Fruit fly (Drosophila melanogaster) whole organism, embryonic: Measurements from ENCODE around the gene Zir.

ENCODE experiments used
- B-H2 ChIP-seq: fragments of 200-800 bp; sonication (Bioruptor generic); optimal IDR thresholded peaks from 2 replicates; lab custom pipeline; 2018; ENCODE audit warnings: missing biosample characterization, mild to moderate bottlenecking, missing genetic modification characterization
- Bteb2 ChIP-seq: fragments of 200-800 bp; sonication (Bioruptor generic); optimal IDR thresholded peaks from 2 replicates; lab custom pipeline; 2016; ENCODE audit warnings: missing biosample characterization, missing genetic modification characterization
- CG10321 ChIP-seq: fragments of 200-800 bp; sonication (Bioruptor generic); IDR thresholded peaks from 2 replicates; pipeline ENCODE4 v1.3.6; 2022; ENCODE audit warnings: missing biosample characterization, missing genetic modification characterization
- CG10543 ChIP-seq: fragments of 200-800 bp; sonication (Bioruptor generic); optimal IDR thresholded peaks from 3 replicates; lab custom pipeline; 2017; ENCODE audit warnings: missing biosample characterization, mild to moderate bottlenecking, missing genetic modification characterization, moderate library complexity
- CG10654 ChIP-seq: fragments of 200-800 bp; sonication (Bioruptor generic); optimal IDR thresholded peaks from 2 replicates; lab custom pipeline; 2016; ENCODE audit warnings: missing biosample characterization, missing genetic modification characterization
- CG10959 ChIP-seq: fragments of 200-800 bp; sonication (Bioruptor generic); IDR thresholded peaks from 2 replicates; pipeline ENCODE4 v1.3.6; 2022; ENCODE audit warnings: missing biosample characterization, missing genetic modification characterization
- CG11085 ChIP-seq: fragments of 200-800 bp; sonication (Bioruptor generic); IDR thresholded peaks from 2 replicates; pipeline ENCODE4 v1.3.6; 2022; ENCODE audit warnings: missing biosample characterization, missing genetic modification characterization
- CG12104 ChIP-seq: fragments of 200-800 bp; sonication (Bioruptor generic); optimal IDR thresholded peaks from 3 replicates; lab custom pipeline; 2016; ENCODE audit warnings: missing biosample characterization, missing genetic modification characterization
- CG12744 ChIP-seq: fragments of 200-800 bp; sonication (Bioruptor generic); optimal IDR thresholded peaks from 2 replicates; lab custom pipeline; 2016; ENCODE audit warnings: missing biosample characterization, missing genetic modification characterization
- CG13296 ChIP-seq: fragments of 200-800 bp; sonication (Bioruptor generic); optimal IDR thresholded peaks from 3 replicates; lab custom pipeline; 2018; ENCODE audit warnings: missing biosample characterization, mild to moderate bottlenecking, missing genetic modification characterization
- CG13894 ChIP-seq: fragments of 200-800 bp; sonication (Bioruptor generic); optimal IDR thresholded peaks from 3 replicates; lab custom pipeline; 2018; ENCODE audit warnings: missing biosample characterization, mild to moderate bottlenecking, missing genetic modification characterization, moderate library complexity
- CG14014 ChIP-seq: fragments of 200-800 bp; sonication (Bioruptor generic); IDR thresholded peaks from 2 replicates; pipeline ENCODE4 v1.3.6; 2022; ENCODE audit warnings: missing biosample characterization, missing genetic modification characterization
- CG15011 ChIP-seq: fragments of 200-800 bp; sonication (Bioruptor generic); optimal IDR thresholded peaks from 3 replicates; lab custom pipeline; 2018; ENCODE audit warnings: missing biosample characterization, mild to moderate bottlenecking, missing genetic modification characterization
- CG15269 ChIP-seq: fragments of 200-800 bp; sonication (Bioruptor generic); optimal IDR thresholded peaks from 2 replicates; lab custom pipeline; 2018; ENCODE audit warnings: missing biosample characterization, mild to moderate bottlenecking, missing genetic modification characterization, moderate library complexity
- CG15514 ChIP-seq: fragments of 200-800 bp; sonication (Bioruptor generic); optimal IDR thresholded peaks from 3 replicates; lab custom pipeline; 2017; ENCODE audit warnings: missing biosample characterization, missing genetic modification characterization, mild to moderate bottlenecking, moderate library complexity, missing genetic modification reagents
- CG15601 ChIP-seq: fragments of 200-800 bp; sonication (Bioruptor generic); optimal IDR thresholded peaks from 3 replicates; lab custom pipeline; 2019; ENCODE audit warnings: missing biosample characterization, mild to moderate bottlenecking, missing genetic modification characterization, moderate library complexity
- CG15696 ChIP-seq: fragments of 200-800 bp; sonication (Bioruptor generic); optimal IDR thresholded peaks from 2 replicates; lab custom pipeline; 2019; ENCODE audit warnings: missing biosample characterization, mild to moderate bottlenecking, missing genetic modification characterization, moderate library complexity
- CG17186 ChIP-seq: fragments of 200-800 bp; sonication (Bioruptor generic); optimal IDR thresholded peaks from 3 replicates; lab custom pipeline; 2017; ENCODE audit warnings: missing biosample characterization, missing genetic modification reagents, missing genetic modification characterization
- CG2202 ChIP-seq: fragments of 200-800 bp; sonication (Bioruptor generic); optimal IDR thresholded peaks from 2 replicates; lab custom pipeline; 2018; ENCODE audit warnings: missing biosample characterization, mild to moderate bottlenecking, missing genetic modification characterization
- CG2678 ChIP-seq: fragments of 200-800 bp; sonication (Bioruptor generic); optimal IDR thresholded peaks from 3 replicates; lab custom pipeline; 2019; ENCODE audit warnings: missing biosample characterization, mild to moderate bottlenecking, missing genetic modification characterization, moderate library complexity
- CG3838 ChIP-seq: fragments of 200-800 bp; sonication (Bioruptor generic); optimal IDR thresholded peaks from 3 replicates; lab custom pipeline; 2016; ENCODE audit warnings: missing biosample characterization, missing genetic modification characterization
- CG4404 ChIP-seq: fragments of 200-800 bp; sonication (Bioruptor generic); IDR thresholded peaks from 2 replicates; pipeline ENCODE4 v1.3.6; 2022; ENCODE audit warnings: missing biosample characterization, missing genetic modification characterization
- CG6813 ChIP-seq: fragments of 200-800 bp; sonication (Bioruptor generic); optimal IDR thresholded peaks from 2 replicates; lab custom pipeline; 2017; ENCODE audit warnings: missing biosample characterization, missing genetic modification characterization, mild to moderate bottlenecking, moderate library complexity, missing genetic modification reagents
- CG8290 ChIP-seq, 3 experiments: fragments of 200-800 bp; sonication (Bioruptor generic); optimal IDR thresholded peaks; 2 replicates each; lab custom pipeline; 2016 to 2019; ENCODE audit warnings: missing biosample characterization in 3 of 3, missing genetic modification characterization in 3 of 3, mild to moderate bottlenecking in 2 of 3, moderate library complexity in 1 of 3
- CG8478 ChIP-seq: fragments of >200 bp; optimal IDR thresholded peaks from 2 replicates; lab custom pipeline; 2018
- CoRest ChIP-seq: fragments of 200-800 bp; sonication (Bioruptor generic); optimal IDR thresholded peaks from 3 replicates; lab custom pipeline; 2018; ENCODE audit warnings: missing biosample characterization, mild to moderate bottlenecking, missing genetic modification characterization, moderate library complexity
- Dll ChIP-seq: fragments of 200-800 bp; sonication (Bioruptor generic); IDR thresholded peaks from 4 replicates; pipeline ENCODE4 v1.3.6; 2022; ENCODE audit warnings: missing biosample characterization, missing genetic modification characterization; ENCODE audit not compliant: partially characterized antibody
- H15 ChIP-seq: fragments of 200-800 bp; sonication (Bioruptor generic); IDR thresholded peaks from 3 replicates; pipeline ENCODE4 v1.3.6; 2022; ENCODE audit warnings: missing biosample characterization, missing genetic modification characterization
- Lhr ChIP-seq: fragments of 200-800 bp; sonication (Bioruptor generic); optimal IDR thresholded peaks from 3 replicates; lab custom pipeline; 2017; ENCODE audit warnings: mild to moderate bottlenecking, missing biosample characterization, missing genetic modification reagents, missing genetic modification characterization
- Meics ChIP-seq: fragments of 200-800 bp; sonication (Bioruptor generic); optimal IDR thresholded peaks from 2 replicates; lab custom pipeline; 2017; ENCODE audit warnings: missing biosample characterization, mild to moderate bottlenecking, missing genetic modification characterization
- Myb ChIP-seq: fragments of 200-800 bp; sonication (Bioruptor generic); optimal IDR thresholded peaks from 2 replicates; lab custom pipeline; 2016; ENCODE audit warnings: missing biosample characterization, missing genetic modification characterization
- PHDP ChIP-seq: fragments of 200-800 bp; sonication (Bioruptor generic); optimal IDR thresholded peaks from 3 replicates; lab custom pipeline; 2018; ENCODE audit warnings: missing biosample characterization, mild to moderate bottlenecking, missing genetic modification characterization, moderate library complexity
- Ravus ChIP-seq: fragments of 200-800 bp; sonication (Bioruptor generic); IDR thresholded peaks from 2 replicates; pipeline ENCODE4 v1.3.6; 2022; ENCODE audit warnings: missing biosample characterization, missing genetic modification characterization
- TFAM ChIP-seq: fragments of 200-800 bp; sonication (Bioruptor generic); optimal IDR thresholded peaks from 2 replicates; lab custom pipeline; 2017; ENCODE audit warnings: missing biosample characterization, missing genetic modification characterization, inconsistent platforms
- ato ChIP-seq: fragments of 200-800 bp; sonication (Bioruptor generic); IDR thresholded peaks from 2 replicates; pipeline ENCODE4 v1.3.6; 2022; ENCODE audit warnings: missing biosample characterization, missing genetic modification characterization; ENCODE audit not compliant: partially characterized antibody
- bab2 ChIP-seq: fragments of 200-800 bp; sonication (Bioruptor generic); optimal IDR thresholded peaks from 2 replicates; lab custom pipeline; 2016; ENCODE audit warnings: missing biosample characterization, missing genetic modification characterization
- disco-r ChIP-seq: fragments of 200-800 bp; sonication (Bioruptor generic); optimal IDR thresholded peaks from 2 replicates; lab custom pipeline; 2016; ENCODE audit warnings: missing biosample characterization, missing genetic modification characterization
- exex ChIP-seq: fragments of 200-800 bp; sonication (Bioruptor generic); optimal IDR thresholded peaks from 4 replicates; lab custom pipeline; 2018; ENCODE audit warnings: missing biosample characterization, mild to moderate bottlenecking, missing genetic modification characterization, moderate library complexity
- ftz-f1 ChIP-seq: fragments of 200-800 bp; sonication (Bioruptor generic); optimal IDR thresholded peaks from 2 replicates; lab custom pipeline; 2016; ENCODE audit warnings: missing biosample characterization, missing genetic modification characterization
- fu2 ChIP-seq: fragments of 200-800 bp; sonication (Bioruptor generic); optimal IDR thresholded peaks from 2 replicates; lab custom pipeline; 2016; ENCODE audit warnings: missing biosample characterization, missing genetic modification characterization
- gt ChIP-seq: fragments of 200-800 bp; sonication (Bioruptor generic); IDR thresholded peaks from 2 replicates; pipeline ENCODE4 v1.3.6; 2022; ENCODE audit warnings: missing biosample characterization, missing genetic modification characterization
- jumu ChIP-seq: fragments of 200-800 bp; sonication (Bioruptor generic); optimal IDR thresholded peaks from 3 replicates; lab custom pipeline; 2016; ENCODE audit warnings: missing biosample characterization, missing genetic modification characterization
- kni ChIP-seq: fragments of 200-800 bp; sonication (Bioruptor generic); optimal IDR thresholded peaks from 3 replicates; lab custom pipeline; 2017; ENCODE audit warnings: mild to moderate bottlenecking, missing biosample characterization, missing genetic modification reagents, missing genetic modification characterization
- lab ChIP-seq: fragments of 200-800 bp; sonication (Bioruptor generic); optimal IDR thresholded peaks from 3 replicates; lab custom pipeline; 2017; ENCODE audit warnings: missing biosample characterization, missing genetic modification characterization, mild to moderate bottlenecking, moderate library complexity, missing genetic modification reagents
- mirr ChIP-seq: fragments of 200-800 bp; sonication (Bioruptor generic); optimal IDR thresholded peaks from 3 replicates; lab custom pipeline; 2018; ENCODE audit warnings: missing biosample characterization, mild to moderate bottlenecking, missing genetic modification characterization
- sc ChIP-seq, 3 experiments: fragments of >200 bp in 2 of 3; fragments of 200-800 bp in 1 of 3; sonication (Bioruptor generic) in 1 of 3; optimal IDR thresholded peaks; 2 replicates in 2 of 3; 3 replicates in 1 of 3; lab custom pipeline; 2017; ENCODE audit warnings: mild to moderate bottlenecking in 1 of 3, missing biosample characterization in 1 of 3, missing genetic modification characterization in 1 of 3, missing genetic modification reagents in 1 of 3
- scrt ChIP-seq: fragments of 200-800 bp; sonication (Bioruptor generic); optimal IDR thresholded peaks from 2 replicates; lab custom pipeline; 2018; ENCODE audit warnings: missing biosample characterization, mild to moderate bottlenecking, missing genetic modification characterization, moderate library complexity
- sens ChIP-seq: fragments of 200-800 bp; sonication (Bioruptor generic); peaks from one replicate; lab custom pipeline; 2016; ENCODE audit warnings: missing biosample characterization, missing genetic modification characterization
- sim ChIP-seq: fragments of 200-800 bp; sonication (Bioruptor generic); IDR thresholded peaks from 2 replicates; pipeline ENCODE4 v1.3.6; 2022; ENCODE audit warnings: missing biosample characterization, missing genetic modification characterization
- slou ChIP-seq: fragments of 200-800 bp; sonication (Bioruptor generic); optimal IDR thresholded peaks from 3 replicates; lab custom pipeline; 2016; ENCODE audit warnings: missing biosample characterization, missing genetic modification characterization

Zir gene

dm6 chr2L:85099-85498, 9.4 kb upstream of the Zir start (continued):
- TF ChIP-seq Meics (GFP tag; lab: Kevin White, UChicago), result peak; percentile 38
- no peak for TF ChIP-seq Lhr (GFP tag; lab: Kevin White, UChicago)
- TF ChIP-seq CG14014 (GFP tag; lab: Robert Waterston, UW), result peak; percentile 33; the same call in 1 of the 2 replicates
- TF ChIP-seq ftz-f1 (GFP tag; lab: Kevin White, UChicago), result no peak
- TF ChIP-seq CG15696, result no peak
- TF ChIP-seq CG8290 (GFP tag; optimal IDR thresholded peaks at IDR 0.05; lab: Kevin White, UChicago), result no peak
- TF ChIP-seq CG8290 (tag; optimal IDR thresholded peaks at IDR 0.05; lab: Kevin White, UChicago), result peak in 1 of 2 experiments; percentile 53
- TF ChIP-seq kni (GFP tag; lab: Kevin White, UChicago), result no peak
- no peak for TF ChIP-seq CG4404 (GFP tag; lab: Robert Waterston, UW)
- TF ChIP-seq B-H2, result peak; percentile 36
- TF ChIP-seq ato (GFP tag; lab: Robert Waterston, UW), result no peak
- peak; percentile 50 for TF ChIP-seq CG2678 (tag; lab: Kevin White, UChicago)
- TF ChIP-seq sens (GFP tag; lab: Kevin White, UChicago), result no peak
- TF ChIP-seq gt, result no peak
- TF ChIP-seq CG15011, result peak; percentile 24
- no peak for TF ChIP-seq CG12104
- TF ChIP-seq CG3838 (GFP tag; lab: Kevin White, UChicago), result no peak
- no peak for TF ChIP-seq CG8478
- TF ChIP-seq disco-r (GFP tag; lab: Kevin White, UChicago), result no peak
- no peak for TF ChIP-seq H15 (GFP tag; lab: Robert Waterston, UW)
- TF ChIP-seq CG13296 (GFP tag; lab: Kevin White, UChicago), result peak; percentile 53
- peak; percentile 24 for TF ChIP-seq CG13894 (tag; lab: Kevin White, UChicago)
- peak; percentile 41 for TF ChIP-seq CG15514
- no peak for TF ChIP-seq CoRest (tag; lab: Kevin White, UChicago)
- TF ChIP-seq Ravus, result no peak
- peak; percentile 22 for TF ChIP-seq CG15269
- TF ChIP-seq exex (tag; lab: Kevin White, UChicago), result peak; percentile 38
- TF ChIP-seq CG10321, result no peak
- TF ChIP-seq scrt (GFP tag; lab: Kevin White, UChicago), result peak; percentile 7
- no peak for TF ChIP-seq bab2 (GFP tag; lab: Kevin White, UChicago)
- peak; percentile 31 for TF ChIP-seq mirr (GFP tag; lab: Kevin White, UChicago)
- TF ChIP-seq CG10959 (GFP tag; lab: Robert Waterston, UW), result no peak
- TF ChIP-seq sc (optimal IDR thresholded peaks at IDR 0.05; lab: Kevin White, UChicago), result no peak
- no peak for TF ChIP-seq sc (GFP tag; optimal IDR thresholded peaks at IDR 0.05; lab: Kevin White, UChicago)
- no peak for TF ChIP-seq Myb (GFP tag; lab: Kevin White, UChicago)
- no peak for TF ChIP-seq CG10654 (GFP tag; lab: Kevin White, UChicago)
- TF ChIP-seq PHDP (tag; lab: Kevin White, UChicago), result peak; percentile 44
- TF ChIP-seq CG17186, result no peak
- TF ChIP-seq fu2 (GFP tag; lab: Kevin White, UChicago), result no peak
- no peak for TF ChIP-seq Bteb2 (GFP tag; lab: Kevin White, UChicago)
- TF ChIP-seq slou (GFP tag; lab: Kevin White, UChicago), result no peak
- TF ChIP-seq CG2202, result no peak
- no peak for TF ChIP-seq CG12744 (GFP tag; lab: Kevin White, UChicago)
- TF ChIP-seq CG11085 (GFP tag; lab: Robert Waterston, UW), result no peak
- peak; percentile 14 for TF ChIP-seq CG10543 (GFP tag; lab: Kevin White, UChicago)
- no peak for TF ChIP-seq jumu (GFP tag; lab: Kevin White, UChicago)
- peak; percentile 75 for TF ChIP-seq lab
- no peak for TF ChIP-seq TFAM
- TF ChIP-seq CG6813 (GFP tag; lab: Kevin White, UChicago), result peak; percentile 27
- no peak for TF ChIP-seq Dll (GFP tag; lab: Robert Waterston, UW)
- TF ChIP-seq CG15601, result no peak
- no peak for TF ChIP-seq sim (GFP tag; lab: Robert Waterston, UW)
